Worm (Caenorhabditis elegans): ENCODE data around the gene R12C12.10.

DNA sequence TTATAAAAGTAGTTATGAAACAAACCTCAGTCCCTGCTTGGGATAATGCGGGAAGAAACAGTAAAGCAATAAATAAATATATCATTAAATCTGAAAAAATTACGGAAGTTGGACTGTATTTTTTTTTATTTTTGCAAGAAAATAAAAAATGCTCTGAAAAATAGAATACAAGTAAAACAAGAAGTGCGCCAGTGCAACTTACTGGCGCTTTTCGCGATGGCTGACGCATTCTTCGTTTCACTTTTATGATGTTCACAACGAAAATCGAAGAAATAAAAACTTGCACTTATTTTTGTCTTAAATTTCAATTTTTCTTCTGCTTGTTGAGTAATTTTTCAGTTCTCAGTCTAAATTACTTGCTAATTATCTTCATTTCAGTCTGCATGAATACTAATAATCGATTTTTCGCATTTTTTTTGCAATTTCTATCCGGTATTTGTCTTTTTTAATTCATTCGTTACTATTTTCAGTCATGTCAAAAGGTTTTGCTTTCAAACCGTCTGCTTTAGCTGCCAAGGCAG lies 4.6 kb upstream of the R12C12.10 start, which contains the start of the genes R12C12.6 and ran-5:
- TF ChIP-seq him-1 (tag; optimal IDR thresholded peaks at IDR 0.05) (peak; percentile 36), dao-5 (tag; optimal IDR thresholded peaks at IDR 0.05) (no peak), W03F9.2 (tag; optimal IDR thresholded peaks at IDR 0.05) (peak; percentile 88)
